Fruit fly (Drosophila melanogaster) whole organism, prepupa: Measurements from ENCODE around the gene Cyp313a1.
A peak's percentile ranks its signal among the peaks of the same experiment; 100 is the strongest.

Experiments used
- Blimp-1 ChIP-seq: fragments of 200-800 bp; sonication (Bioruptor generic); optimal IDR thresholded peaks from 3 replicates; lab custom pipeline; 2017; ENCODE audit warnings: missing biosample characterization, missing genetic modification characterization, mild to moderate bottlenecking, moderate library complexity, missing genetic modification reagents
- CG10631 ChIP-seq: fragments of 200-800 bp; sonication (Bioruptor generic); optimal IDR thresholded peaks from 2 replicates; lab custom pipeline; 2016; ENCODE audit warnings: missing biosample characterization, missing genetic modification characterization
- CG10669 ChIP-seq: fragments of 200-800 bp; sonication (Bioruptor generic); optimal IDR thresholded peaks from 3 replicates; lab custom pipeline; 2018; ENCODE audit warnings: missing biosample characterization, mild to moderate bottlenecking, missing genetic modification characterization, moderate library complexity
- CG11762 ChIP-seq: fragments of 200-800 bp; sonication (Bioruptor generic); optimal IDR thresholded peaks from 3 replicates; lab custom pipeline; 2016; ENCODE audit warnings: missing biosample characterization, missing genetic modification characterization; ENCODE audit not compliant: insufficient read depth
- CG15336 ChIP-seq: fragments of 200-800 bp; sonication (Bioruptor generic); IDR thresholded peaks from 2 replicates; pipeline ENCODE4 v1.3.6; 2022; ENCODE audit warnings: missing biosample characterization, missing genetic modification characterization
- CG1621 ChIP-seq: fragments of 200-800 bp; sonication (Bioruptor generic); optimal IDR thresholded peaks from 3 replicates; lab custom pipeline; 2018; ENCODE audit warnings: missing biosample characterization, mild to moderate bottlenecking, missing genetic modification characterization
- CG16779 ChIP-seq: fragments of 200-800 bp; sonication (Bioruptor generic); optimal IDR thresholded peaks from 3 replicates; lab custom pipeline; 2017; ENCODE audit warnings: missing biosample characterization, mild to moderate bottlenecking, missing genetic modification characterization
- CG3032 ChIP-seq: fragments of 200-800 bp; optimal IDR thresholded peaks from 2 replicates; lab custom pipeline; 2019; ENCODE audit warnings: missing biosample characterization, mild to moderate bottlenecking, missing genetic modification characterization, moderate library complexity
- CG31627 ChIP-seq: fragments of 200-800 bp; sonication (Bioruptor generic); optimal IDR thresholded peaks from 3 replicates; lab custom pipeline; 2016; ENCODE audit warnings: missing biosample characterization, missing genetic modification characterization
- CG32006 ChIP-seq: fragments of 200-800 bp; sonication (Bioruptor generic); optimal IDR thresholded peaks from 3 replicates; lab custom pipeline; 2017; ENCODE audit warnings: missing biosample characterization, mild to moderate bottlenecking, missing genetic modification characterization
- CG34406 ChIP-seq: fragments of 200-800 bp; sonication (Bioruptor generic); optimal IDR thresholded peaks from 3 replicates; lab custom pipeline; 2016; ENCODE audit warnings: missing biosample characterization, missing genetic modification characterization
- CG4318 ChIP-seq: fragments of 200-800 bp; sonication (Bioruptor generic); optimal IDR thresholded peaks from 3 replicates; lab custom pipeline; 2017; ENCODE audit warnings: missing biosample characterization, mild to moderate bottlenecking, missing genetic modification characterization
- CG6163 ChIP-seq: fragments of 200-800 bp; sonication (Bioruptor generic); IDR thresholded peaks from 3 replicates; pipeline ENCODE4 v1.3.6; 2022; ENCODE audit warnings: missing biosample characterization, missing genetic modification characterization
- CG6808 ChIP-seq: fragments of 200-800 bp; sonication (Bioruptor generic); optimal IDR thresholded peaks from 3 replicates; lab custom pipeline; 2017; ENCODE audit warnings: missing biosample characterization, missing genetic modification characterization, mild to moderate bottlenecking, moderate library complexity, missing genetic modification reagents
- CG7368 ChIP-seq: fragments of 200-800 bp; sonication (Bioruptor generic); optimal IDR thresholded peaks from 3 replicates; lab custom pipeline; 2016; ENCODE audit warnings: missing biosample characterization, missing genetic modification characterization
- CG8119 ChIP-seq: fragments of 200-800 bp; sonication (Bioruptor generic); IDR thresholded peaks from 3 replicates; pipeline ENCODE4 v1.3.6; 2022; ENCODE audit warnings: missing biosample characterization, missing genetic modification characterization
- CG8632 ChIP-seq: fragments of 200-800 bp; sonication (Bioruptor generic); optimal IDR thresholded peaks from 3 replicates; lab custom pipeline; 2016; ENCODE audit warnings: missing biosample characterization, missing genetic modification characterization
- CG9139 ChIP-seq: fragments of 200-800 bp; sonication (Bioruptor generic); optimal IDR thresholded peaks from 3 replicates; lab custom pipeline; 2017; ENCODE audit warnings: missing biosample characterization, mild to moderate bottlenecking, missing genetic modification characterization
- Eip78C ChIP-seq: fragments of 200-800 bp; sonication (Bioruptor generic); peaks from one replicate; lab custom pipeline; 2016; ENCODE audit warnings: missing biosample characterization, missing genetic modification characterization
- Eip93F ChIP-seq: fragments of 200-800 bp; sonication (Bioruptor generic); optimal IDR thresholded peaks from 2 replicates; lab custom pipeline; 2016; ENCODE audit warnings: missing biosample characterization, mild to moderate bottlenecking, missing genetic modification characterization
- Ets21C ChIP-seq: fragments of 200-800 bp; sonication (Bioruptor generic); optimal IDR thresholded peaks from 3 replicates; lab custom pipeline; 2016; ENCODE audit warnings: missing biosample characterization, missing genetic modification characterization
- Hr38 ChIP-seq: sonication (Bioruptor generic); optimal IDR thresholded peaks from 2 replicates; lab custom pipeline; 2016; ENCODE audit warnings: missing biosample characterization, missing genetic modification characterization
- Hr39 ChIP-seq: fragments of 200-800 bp; sonication (Bioruptor generic); optimal IDR thresholded peaks from 2 replicates; lab custom pipeline; 2016; ENCODE audit warnings: missing biosample characterization, missing genetic modification characterization
- Met ChIP-seq: fragments of 200-800 bp; sonication (Bioruptor generic); optimal IDR thresholded peaks from 3 replicates; lab custom pipeline; 2016; ENCODE audit warnings: missing biosample characterization, missing genetic modification characterization
- OdsH ChIP-seq: fragments of 200-800 bp; sonication (Bioruptor generic); optimal IDR thresholded peaks from 3 replicates; lab custom pipeline; 2016; ENCODE audit warnings: missing biosample characterization, missing genetic modification characterization
- Smox ChIP-seq: fragments of 200-800 bp; sonication (Bioruptor generic); optimal IDR thresholded peaks from 3 replicates; lab custom pipeline; 2016; ENCODE audit warnings: missing biosample characterization, missing genetic modification characterization
- Sox102F ChIP-seq: fragments of 200-800 bp; sonication (Bioruptor generic); optimal IDR thresholded peaks from 2 replicates; lab custom pipeline; 2016; ENCODE audit warnings: missing biosample characterization, mild to moderate bottlenecking, missing genetic modification characterization
- Sox14 ChIP-seq: fragments of 200-800 bp; sonication (Bioruptor generic); optimal IDR thresholded peaks from 3 replicates; lab custom pipeline; 2016; ENCODE audit warnings: missing biosample characterization, missing genetic modification characterization
- achi ChIP-seq: fragments of 200-800 bp; sonication (Bioruptor generic); optimal IDR thresholded peaks from 3 replicates; lab custom pipeline; 2016; ENCODE audit warnings: missing biosample characterization, missing genetic modification characterization
- cyc ChIP-seq: fragments of 200-800 bp; sonication (Bioruptor generic); optimal IDR thresholded peaks from 3 replicates; lab custom pipeline; 2016; ENCODE audit warnings: missing biosample characterization, missing genetic modification characterization
- dac ChIP-seq: fragments of 200-800 bp; sonication (Bioruptor generic); optimal IDR thresholded peaks from 2 replicates; lab custom pipeline; 2017; ENCODE audit warnings: missing biosample characterization, mild to moderate bottlenecking, missing genetic modification characterization
- dsx ChIP-seq: fragments of 200-800 bp; optimal IDR thresholded peaks from 3 replicates; lab custom pipeline; 2019; ENCODE audit warnings: missing biosample characterization, mild to moderate bottlenecking, missing genetic modification characterization, moderate library complexity; ENCODE audit not compliant: poor library complexity, severe bottlenecking
- eg ChIP-seq: fragments of 200-800 bp; sonication (Bioruptor generic); IDR thresholded peaks from 3 replicates; pipeline ENCODE4 v1.3.6; 2022; ENCODE audit warnings: missing biosample characterization, missing genetic modification characterization
- fd59A ChIP-seq: fragments of 200-800 bp; sonication (Bioruptor generic); optimal IDR thresholded peaks from 2 replicates; lab custom pipeline; 2017; ENCODE audit warnings: missing biosample characterization, mild to moderate bottlenecking, missing genetic modification characterization, missing genetic modification reagents
- fd85E ChIP-seq: fragments of 200-800 bp; sonication (Bioruptor generic); optimal IDR thresholded peaks from 3 replicates; lab custom pipeline; 2016; ENCODE audit warnings: missing biosample characterization, missing genetic modification characterization
- fkh ChIP-seq: fragments of 200-800 bp; sonication (Bioruptor generic); optimal IDR thresholded peaks from 3 replicates; lab custom pipeline; 2017; ENCODE audit warnings: missing biosample characterization, mild to moderate bottlenecking, missing genetic modification characterization, moderate library complexity
- lz ChIP-seq: fragments of 200-800 bp; sonication (Bioruptor generic); optimal IDR thresholded peaks from 3 replicates; lab custom pipeline; 2016; ENCODE audit warnings: missing biosample characterization, missing genetic modification characterization
- salr ChIP-seq, 2 experiments: fragments of 200-800 bp; sonication (Bioruptor generic); optimal IDR thresholded peaks; 3 replicates each; lab custom pipeline; 2016 to 2018; ENCODE audit warnings: missing biosample characterization in 2 of 2, missing genetic modification characterization in 2 of 2, mild to moderate bottlenecking in 1 of 2
- spab ChIP-seq: fragments of 200-800 bp; sonication (Bioruptor generic); optimal IDR thresholded peaks from 2 replicates; lab custom pipeline; 2017; ENCODE audit warnings: missing biosample characterization, mild to moderate bottlenecking, missing genetic modification characterization, missing genetic modification reagents
- ss ChIP-seq, 2 experiments: fragments of 200-800 bp; sonication (Bioruptor generic); optimal IDR thresholded peaks; 2 replicates in 1 of 2; 3 replicates in 1 of 2; lab custom pipeline; 2017 to 2018; ENCODE audit warnings: mild to moderate bottlenecking in 2 of 2, missing biosample characterization in 2 of 2, missing genetic modification characterization in 2 of 2, moderate library complexity in 1 of 2
- svp ChIP-seq: fragments of 200-800 bp; sonication (Bioruptor generic); peaks from one replicate; lab custom pipeline; 2016; ENCODE audit warnings: missing biosample characterization, missing genetic modification characterization
- vri ChIP-seq: fragments of 200-800 bp; sonication (Bioruptor generic); optimal IDR thresholded peaks from 3 replicates; lab custom pipeline; 2016; ENCODE audit warnings: missing biosample characterization, mild to moderate bottlenecking, missing genetic modification characterization

Gene Cyp313a1

dm6 chr3R:14498072-14498471 is 22.8 kb upstream of the Cyp313a1 start (continued):
- TF ChIP-seq dac (GFP tag; lab: Kevin White, UChicago) (peak; percentile 54), CG8632 (GFP tag; lab: Kevin White, UChicago) (peak; percentile 78), CG6808 (GFP tag; lab: Kevin White, UChicago) (peak; percentile 33), CG34406 (GFP tag; lab: Kevin White, UChicago) (peak; percentile 74), CG9139 (GFP tag; lab: Kevin White, UChicago) (no peak), Blimp-1 (GFP tag; lab: Kevin White, UChicago) (no peak), CG16779 (tag; lab: Kevin White, UChicago) (peak; percentile 48), CG10631 (GFP tag; lab: Kevin White, UChicago) (peak; percentile 57), vri (GFP tag; lab: Kevin White, UChicago) (no peak), salr (GFP tag; optimal IDR thresholded peaks at IDR 0.05; lab: Kevin White, UChicago) (peak in 1 of 2 experiments; percentile 36), CG15336 (GFP tag; lab: Robert Waterston, UW) (peak; percentile 84), OdsH (GFP tag; lab: Kevin White, UChicago) (peak; percentile 78), Smox (peak; percentile 55), fd59A (peak; percentile 38), ss (GFP tag; optimal IDR thresholded peaks at IDR 0.05; lab: Kevin White, UChicago) (peak; percentile 3 to 16), CG1621 (tag; lab: Kevin White, UChicago) (peak; percentile 56), dsx (GFP tag; lab: Kevin White, UChicago) (peak; percentile 53), achi (peak; percentile 74), Sox102F (GFP tag; lab: Kevin White, UChicago) (peak; percentile 72), Eip93F (GFP tag; lab: Kevin White, UChicago) (no peak), CG31627 (GFP tag; lab: Kevin White, UChicago) (peak; percentile 54), fd85E (GFP tag; lab: Kevin White, UChicago) (no peak), CG6163 (GFP tag; lab: Robert Waterston, UW) (peak; percentile 79), CG10669 (GFP tag; lab: Kevin White, UChicago) (peak; percentile 54), Met (GFP tag; lab: Kevin White, UChicago) (peak; percentile 66), CG3032 (tag; lab: Kevin White, UChicago) (peak; percentile 59), lz (GFP tag; lab: Kevin White, UChicago) (peak; percentile 68), Hr38 (no peak), CG4318 (GFP tag; lab: Kevin White, UChicago) (peak; percentile 61)
- TF ChIP-seq, all 60 proteins: peak for 50

dm6 chr3R:14505120-14505519 is 15.7 kb upstream of the Cyp313a1 start:
- TF ChIP-seq CG11762 (no peak), Hr39 (GFP tag; lab: Kevin White, UChicago) (no peak), CG34406 (GFP tag; lab: Kevin White, UChicago) (no peak), CG15336 (GFP tag; lab: Robert Waterston, UW) (peak; percentile 49; the same call in 1 of the 2 replicates), CG4318 (GFP tag; lab: Kevin White, UChicago) (peak; percentile 10), svp (GFP tag; lab: Kevin White, UChicago) (no peak), fkh (GFP tag; lab: Kevin White, UChicago) (no peak), cyc (GFP tag; lab: Kevin White, UChicago) (no peak), Eip93F (GFP tag; lab: Kevin White, UChicago) (no peak), Sox14 (GFP tag; lab: Kevin White, UChicago) (no peak), fd85E (GFP tag; lab: Kevin White, UChicago) (no peak), Ets21C (no peak), CG6808 (GFP tag; lab: Kevin White, UChicago) (no peak), spab (GFP tag; lab: Kevin White, UChicago) (no peak), Smox (no peak), CG32006 (peak; percentile 55), CG8119 (GFP tag; lab: Robert Waterston, UW) (peak; percentile 28; the same call in 1 of the 3 replicates), CG7368 (GFP tag; lab: Kevin White, UChicago) (no peak), eg (GFP tag; lab: Robert Waterston, UW) (peak; percentile 52; the same call in 1 of the 3 replicates), Eip78C (GFP tag; lab: Kevin White, UChicago) (peak; percentile 55), Hr38 (no peak)
